Worm (Caenorhabditis elegans): ENCODE data around the gene athp-1.

athp-1 gene

ce11 chrIII:10888824-10889223 lies 7.3 kb downstream of the athp-1 start:
- TF ChIP-seq egl-5 (tag; optimal IDR thresholded peaks at IDR 0.05) (no peak), ceh-82 (tag; optimal IDR thresholded peaks at IDR 0.05) (no peak), nhr-237 (tag; optimal IDR thresholded peaks at IDR 0.05) (no peak), nhr-77 (tag; optimal IDR thresholded peaks at IDR 0.05) (no peak), aly-2 (tag; optimal IDR thresholded peaks at IDR 0.05) (no peak), pqm-1 (tag; optimal IDR thresholded peaks at IDR 0.05) (no peak), elt-2 (tag; optimal IDR thresholded peaks at IDR 0.05) (no peak), ceh-28 (tag; optimal IDR thresholded peaks at IDR 0.05) (no peak), fos-1 (tag; optimal IDR thresholded peaks at IDR 0.05) (no peak), nhr-23 (tag; optimal IDR thresholded peaks at IDR 0.05) (no peak)

ce11 chrIII:10894220-10894619 lies 12.7 kb downstream of the athp-1 start, which contains the start of gene fbxb-87:
fbxb-87 (plus strand) TSS chrIII:10894520.
- no peak for TF ChIP-seq fos-1 (tag; optimal IDR thresholded peaks at IDR 0.05)
- TF ChIP-seq hmg-11 (tag; optimal IDR thresholded peaks at IDR 0.05), result no peak
- no peak for TF ChIP-seq nhr-11 (tag; optimal IDR thresholded peaks at IDR 0.05)
- no peak for TF ChIP-seq nhr-23 (tag; optimal IDR thresholded peaks at IDR 0.05)
- no peak for TF ChIP-seq ceh-82 (tag; optimal IDR thresholded peaks at IDR 0.05)
- TF ChIP-seq ama-1 (optimal IDR thresholded peaks at IDR 0.05), result no peak
- TF ChIP-seq snpc-4 (tag; optimal IDR thresholded peaks at IDR 0.05), result no peak
- no peak for TF ChIP-seq elt-3 (tag; optimal IDR thresholded peaks at IDR 0.05)
- TF ChIP-seq skn-1 (tag; optimal IDR thresholded peaks at IDR 0.05), result no peak
- TF ChIP-seq fkh-10 (GFP tag; optimal IDR thresholded peaks at IDR 0.05), result no peak
- no peak for TF ChIP-seq nhr-28 (tag; optimal IDR thresholded peaks at IDR 0.05)
- no peak for TF ChIP-seq ztf-4 (tag; optimal IDR thresholded peaks at IDR 0.05)
- no peak for TF ChIP-seq fkh-2 (tag; optimal IDR thresholded peaks at IDR 0.05)
- no peak for TF ChIP-seq ceh-28 (tag; optimal IDR thresholded peaks at IDR 0.05)
- no peak for TF ChIP-seq elt-2 (tag; optimal IDR thresholded peaks at IDR 0.05)
- TF ChIP-seq sea-2 (GFP tag; optimal IDR thresholded peaks at IDR 0.05), result no peak
- no peak for TF ChIP-seq unc-39 (tag; optimal IDR thresholded peaks at IDR 0.05)
- no peak for TF ChIP-seq ceh-9 (tag; optimal IDR thresholded peaks at IDR 0.05)

DNA sequence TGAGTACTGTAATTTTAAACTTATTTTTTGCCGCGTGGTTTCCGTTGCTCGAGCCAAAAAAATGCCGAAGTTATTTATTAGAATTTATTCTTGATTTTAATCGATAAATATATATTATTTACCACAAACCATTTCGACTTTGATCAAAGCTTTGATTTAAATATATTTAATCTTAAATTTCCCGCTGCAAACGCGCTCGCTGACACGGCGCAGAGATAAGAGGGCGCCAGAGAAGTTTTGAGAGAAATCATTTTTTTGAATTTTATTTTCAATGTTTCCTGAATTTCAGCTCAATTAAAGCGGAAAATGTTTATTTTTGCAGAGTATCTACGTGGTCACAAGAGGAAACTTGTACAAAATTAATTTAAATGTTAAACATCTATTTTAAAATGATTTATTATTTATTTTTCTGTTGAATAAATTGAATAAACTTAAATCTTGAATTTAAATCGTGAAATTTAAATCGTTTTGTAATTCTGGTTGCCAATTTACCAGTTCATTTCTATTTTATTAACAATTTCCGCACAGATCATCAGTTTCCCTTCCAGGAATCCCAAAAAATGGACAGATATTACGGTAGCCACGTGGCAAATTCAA lies 14.3 kb downstream of the athp-1 start, which contains the start of gene com-1:
Gene com-1, plus strand, starts transcription at position 547 of the 597 bp plus-strand sequence.
- TF ChIP-seq pha-4 (tag; optimal IDR thresholded peaks at IDR 0.05), result peak; percentile 70
- TF ChIP-seq hmg-11 (tag; optimal IDR thresholded peaks at IDR 0.05), result peak; percentile 41
- no peak for TF ChIP-seq egl-5 (tag; optimal IDR thresholded peaks at IDR 0.05)
- TF ChIP-seq snpc-4 (tag; optimal IDR thresholded peaks at IDR 0.05), result peak; percentile 26
- no peak for TF ChIP-seq unc-39 (tag; optimal IDR thresholded peaks at IDR 0.05)
- TF ChIP-seq lin-15B (tag; optimal IDR thresholded peaks at IDR 0.05), result peak; percentile 83
- peak; percentile 42 for TF ChIP-seq nhr-23 (tag; optimal IDR thresholded peaks at IDR 0.05)
- peak; percentile 54 for TF ChIP-seq nfya-1 (tag; optimal IDR thresholded peaks at IDR 0.05; ENCODE audit: insufficient read depth)
- no peak for TF ChIP-seq nhr-237 (tag; optimal IDR thresholded peaks at IDR 0.05)

ce11 chrIII:10902341-10902740 lies 20.8 kb downstream of the athp-1 start, which contains the start of gene unc-119:
unc-119 (plus strand) TSS chrIII:10902641.
- TF ChIP-seq nhr-76 (tag; optimal IDR thresholded peaks at IDR 0.05) (no peak), eor-1 (tag; optimal IDR thresholded peaks at IDR 0.05) (no peak), ceh-28 (tag; optimal IDR thresholded peaks at IDR 0.05) (no peak), pha-4 (tag; optimal IDR thresholded peaks at IDR 0.05) (no peak), ztf-11 (tag; optimal IDR thresholded peaks at IDR 0.05) (no peak), R02D3.7 (tag; optimal IDR thresholded peaks at IDR 0.05) (no peak), nhr-12 (tag; optimal IDR thresholded peaks at IDR 0.05) (no peak), nfya-1 (tag; optimal IDR thresholded peaks at IDR 0.05; ENCODE audit: insufficient read depth) (no peak), nhr-25 (tag; optimal IDR thresholded peaks at IDR 0.05) (no peak), sea-2 (GFP tag; optimal IDR thresholded peaks at IDR 0.05) (no peak), tbx-2 (tag; optimal IDR thresholded peaks at IDR 0.05) (no peak), nhr-43 (tag; optimal IDR thresholded peaks at IDR 0.05; ENCODE audit: poor library complexity, severe bottlenecking) (no peak)

All from whole organism, L3 larva.